Fruit fly (Drosophila melanogaster): ENCODE measurements around the gene Polr1D.

DNA sequence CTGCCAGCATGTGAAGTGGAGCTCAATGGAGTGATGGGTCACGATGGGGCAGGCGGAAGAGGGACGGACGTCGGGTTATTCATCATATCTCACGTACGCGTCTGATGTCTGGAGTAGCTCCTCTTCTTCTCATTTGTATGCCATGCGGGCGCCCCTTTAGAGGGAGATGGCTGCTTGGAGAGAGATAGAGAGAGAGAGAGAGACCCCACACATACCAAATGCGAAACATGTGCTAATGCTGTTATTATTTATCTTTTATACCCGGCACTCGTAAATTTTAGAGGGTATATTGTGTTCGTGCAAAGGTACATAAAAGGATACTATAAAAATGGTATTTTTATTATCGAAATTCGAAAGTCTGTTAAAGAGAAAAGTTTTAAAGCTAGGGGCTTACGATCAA is 11.0 kb upstream of the Polr1D start:
- no peak for TF ChIP-seq pad (GFP tag; optimal IDR thresholded peaks at IDR 0.05)
- no peak for TF ChIP-seq Crg-1 (GFP tag; optimal IDR thresholded peaks at IDR 0.05)
- TF ChIP-seq Hr96 (GFP tag; optimal IDR thresholded peaks at IDR 0.05): no peak
- no peak for TF ChIP-seq CG11617 (GFP tag; optimal IDR thresholded peaks at IDR 0.05)
